Worm (Caenorhabditis elegans) whole organism, L2 larva: ENCODE measurements around the gene daf-19.

Experiments used
- R02D3.7 ChIP-seq: fragments of 150-350 bp; optimal IDR thresholded peaks from 2 replicates; lab custom pipeline; 2014; ENCODE audit warnings: missing biosample characterization, missing genetic modification characterization
- Y55F3AM.14 ChIP-seq: fragments of 200-800 bp; sonication (Bioruptor generic); optimal IDR thresholded peaks from 2 replicates; lab custom pipeline; 2018; ENCODE audit warnings: mild to moderate bottlenecking, missing genetic modification characterization, missing compliant biosample characterization
- ZK546.5 ChIP-seq: sonication (generic microtip); optimal IDR thresholded peaks from 2 replicates; lab custom pipeline; 2017; ENCODE audit warnings: missing biosample characterization, missing genetic modification characterization
- alr-1 ChIP-seq: fragments of 150-350 bp; optimal IDR thresholded peaks from 2 replicates; lab custom pipeline; 2014; ENCODE audit warnings: missing biosample characterization, missing genetic modification characterization
- blmp-1 ChIP-seq: sonication (generic microtip); optimal IDR thresholded peaks from 2 replicates; lab custom pipeline; 2017; ENCODE audit warnings: missing genetic modification characterization, mild to moderate bottlenecking, missing compliant biosample characterization, antibody characterized with exemption, moderate library complexity; ENCODE audit not compliant: insufficient read depth
- ceh-16 ChIP-seq: fragments of 150-350 bp; optimal IDR thresholded peaks from 2 replicates; lab custom pipeline; 2014; ENCODE audit warnings: missing biosample characterization, missing genetic modification characterization
- dmd-4 ChIP-seq: sonication (generic microtip); optimal IDR thresholded peaks from 2 replicates; lab custom pipeline; 2017; ENCODE audit warnings: missing biosample characterization, missing genetic modification characterization
- egl-27 ChIP-seq: sonication (generic microtip); optimal IDR thresholded peaks from 3 replicates; lab custom pipeline; 2017; ENCODE audit warnings: missing biosample characterization, missing genetic modification reagents, missing genetic modification characterization
- elt-3 ChIP-seq: sonication (generic microtip); optimal IDR thresholded peaks from 2 replicates; lab custom pipeline; 2017; ENCODE audit warnings: missing biosample characterization, missing genetic modification characterization
- fos-1 ChIP-seq: fragments of 150-350 bp; optimal IDR thresholded peaks from 2 replicates; lab custom pipeline; 2014; ENCODE audit warnings: missing biosample characterization, missing genetic modification characterization
- gmeb-1 ChIP-seq: fragments of 150-350 bp; optimal IDR thresholded peaks from 2 replicates; lab custom pipeline; 2014; ENCODE audit warnings: missing biosample characterization, missing genetic modification characterization
- lin-11 ChIP-seq: fragments of 150-350 bp; sonication (generic microtip); optimal IDR thresholded peaks from 2 replicates; lab custom pipeline; 2014; ENCODE audit warnings: missing biosample characterization, missing genetic modification characterization, inconsistent platforms, mixed read lengths
- lin-13 ChIP-seq: fragments of 150-350 bp; optimal IDR thresholded peaks from 2 replicates; lab custom pipeline; 2014; ENCODE audit warnings: missing biosample characterization, missing genetic modification reagents, missing genetic modification characterization
- lsy-2 ChIP-seq, 2 experiments: fragments of 150-350 bp in 1 of 2; sonication (generic microtip) in 1 of 2; optimal IDR thresholded peaks; 2 replicates each; lab custom pipeline; 2014 to 2017; ENCODE audit warnings: missing biosample characterization in 2 of 2, missing genetic modification characterization in 2 of 2
- mab-5 ChIP-seq: fragments of 150-350 bp; optimal IDR thresholded peaks from 2 replicates; lab custom pipeline; 2014; ENCODE audit warnings: missing biosample characterization, missing genetic modification characterization
- mbf-1 ChIP-seq: sonication (generic microtip); optimal IDR thresholded peaks from 2 replicates; lab custom pipeline; 2017; ENCODE audit warnings: missing biosample characterization, missing genetic modification characterization
- mdl-1 ChIP-seq, 2 experiments: fragments of 150-350 bp in 1 of 2; sonication (generic microtip) in 1 of 2; optimal IDR thresholded peaks; 2 replicates each; lab custom pipeline; 2017; ENCODE audit warnings: missing biosample characterization in 2 of 2, missing genetic modification characterization in 2 of 2
- nhr-11 ChIP-seq: fragments of 150-350 bp; optimal IDR thresholded peaks from 2 replicates; lab custom pipeline; 2014; ENCODE audit warnings: missing biosample characterization, missing genetic modification characterization
- nhr-12 ChIP-seq: fragments of 150-350 bp; optimal IDR thresholded peaks from 2 replicates; lab custom pipeline; 2014; ENCODE audit warnings: missing biosample characterization, missing genetic modification characterization
- nhr-21 ChIP-seq: fragments of 150-350 bp; optimal IDR thresholded peaks from 2 replicates; lab custom pipeline; 2014; ENCODE audit warnings: missing biosample characterization, missing genetic modification characterization
- nhr-23 ChIP-seq: fragments of 150-350 bp; optimal IDR thresholded peaks from 2 replicates; lab custom pipeline; 2014; ENCODE audit warnings: missing biosample characterization, missing genetic modification reagents, missing genetic modification characterization
- nhr-237 ChIP-seq: fragments of 150-350 bp; optimal IDR thresholded peaks from 2 replicates; lab custom pipeline; 2014; ENCODE audit warnings: missing biosample characterization, missing genetic modification characterization
- nhr-25 ChIP-seq: fragments of 150-350 bp; sonication (generic microtip); optimal IDR thresholded peaks from 3 replicates; lab custom pipeline; 2014; ENCODE audit warnings: missing biosample characterization, missing genetic modification characterization
- peb-1 ChIP-seq: fragments of 150-350 bp; optimal IDR thresholded peaks from 2 replicates; lab custom pipeline; 2014; ENCODE audit warnings: missing biosample characterization, missing genetic modification characterization
- sem-4 ChIP-seq: fragments of 150-350 bp; optimal IDR thresholded peaks from 2 replicates; lab custom pipeline; 2014; ENCODE audit warnings: missing biosample characterization, missing genetic modification reagents, missing genetic modification characterization
- skn-1 ChIP-seq: sonication (generic microtip); optimal IDR thresholded peaks from 2 replicates; lab custom pipeline; 2017; ENCODE audit warnings: missing biosample characterization, missing genetic modification characterization
- sma-9 ChIP-seq, 2 experiments: fragments of 150-350 bp in 1 of 2; sonication (generic microtip) in 1 of 2; optimal IDR thresholded peaks; 2 replicates each; lab custom pipeline; 2014 to 2016; ENCODE audit warnings: missing genetic modification characterization in 2 of 2, mild to moderate bottlenecking in 1 of 2, missing biosample characterization in 1 of 2, missing compliant biosample characterization in 1 of 2, missing genetic modification reagents in 1 of 2, moderate library complexity in 1 of 2
- snpc-4 ChIP-seq: fragments of 150-350 bp; optimal IDR thresholded peaks from 2 replicates; lab custom pipeline; 2014; ENCODE audit warnings: missing biosample characterization, missing genetic modification characterization
- unc-39 ChIP-seq: fragments of 150-350 bp; optimal IDR thresholded peaks from 2 replicates; lab custom pipeline; 2014; ENCODE audit warnings: missing biosample characterization, missing genetic modification characterization
- unc-55 ChIP-seq: fragments of 150-350 bp; sonication (generic microtip); optimal IDR thresholded peaks from 3 replicates; lab custom pipeline; 2014; ENCODE audit warnings: missing biosample characterization, missing genetic modification reagents, missing genetic modification characterization
- zag-1 ChIP-seq: fragments of 150-350 bp; optimal IDR thresholded peaks from 2 replicates; lab custom pipeline; 2014; ENCODE audit warnings: missing biosample characterization, missing genetic modification characterization
- ztf-1 ChIP-seq: fragments of 200-800 bp; sonication (Bioruptor generic); conservative IDR thresholded peaks from 2 replicates; pipeline ENCODE4 v1.3.6; 2022; ENCODE audit warnings: missing genetic modification characterization, missing compliant biosample characterization
- ztf-11 ChIP-seq: sonication (generic microtip); optimal IDR thresholded peaks from 2 replicates; lab custom pipeline; 2017; ENCODE audit warnings: missing biosample characterization, missing genetic modification characterization
- ztf-4 ChIP-seq: fragments of 150-350 bp; optimal IDR thresholded peaks from 2 replicates; lab custom pipeline; 2014; ENCODE audit warnings: missing biosample characterization, missing genetic modification characterization

Gene daf-19

ce11 chrII:10147502-10147901 is 21.6 kb downstream of the daf-19 start:
- TF ChIP-seq lin-13 (no peak), dmd-4 (no peak), blmp-1 (tag; lab: Kevin White, UChicago) (no peak), ceh-16 (tag; lab: Kevin White, UChicago) (no peak), nhr-237 (no peak), nhr-21 (tag; lab: Kevin White, UChicago) (no peak), egl-27 (no peak), ztf-4 (tag; lab: Kevin White, UChicago) (no peak), nhr-25 (tag; lab: Kevin White, UChicago) (no peak), sma-9 (GFP tag; optimal IDR thresholded peaks at IDR 0.05; lab: Kevin White, UChicago) (no peak), sma-9 (tag; optimal IDR thresholded peaks at IDR 0.05; lab: Kevin White, UChicago) (no peak), zag-1 (tag; lab: Kevin White, UChicago) (no peak), ztf-1 (GFP tag; lab: Robert Waterston, UW) (no peak), unc-55 (GFP tag; lab: Kevin White, UChicago) (no peak), ztf-11 (tag; lab: Kevin White, UChicago) (no peak), lin-11 (tag; lab: Kevin White, UChicago) (no peak), nhr-23 (tag; lab: Kevin White, UChicago) (no peak), fos-1 (no peak), ZK546.5 (tag; lab: Kevin White, UChicago) (no peak), alr-1 (tag; lab: Kevin White, UChicago) (no peak)

ce11 chrII:10146488-10146887 is 22.7 kb downstream of the daf-19 start, which contains the start of gene pax-3:
TSS of gene pax-3 (plus strand) at chrII:10146570.
- TF ChIP-seq R02D3.7 (tag; lab: Kevin White, UChicago) (no peak), mbf-1 (no peak), skn-1 (tag; lab: Kevin White, UChicago) (no peak), nhr-12 (tag; lab: Kevin White, UChicago) (no peak), sem-4 (no peak)

ce11 chrII:10144092-10144491 is 25.1 kb downstream of the daf-19 start, which contains the start of gene F27E5.3:
TSS of gene F27E5.3 (minus strand) at chrII:10144192.
- no peak for TF ChIP-seq elt-3 (tag; lab: Kevin White, UChicago)
- TF ChIP-seq mbf-1: no peak
- no peak for TF ChIP-seq mab-5 (tag; lab: Kevin White, UChicago)

ce11 chrII:10139177-10139640 is 29.9 kb downstream of the daf-19 start, which contains the start of gene asah-2:
TSS of gene asah-2 (plus strand) at chrII:10139590.
- peak; percentile 25 for TF ChIP-seq sma-9 (GFP tag; optimal IDR thresholded peaks at IDR 0.05; lab: Kevin White, UChicago)
- TF ChIP-seq sma-9 (tag; optimal IDR thresholded peaks at IDR 0.05; lab: Kevin White, UChicago): no peak
- TF ChIP-seq nhr-11: no peak
- peak; percentile 88 for TF ChIP-seq fos-1

- TF ChIP-seq nhr-25 (tag; lab: Kevin White, UChicago) (no peak), gmeb-1 (tag; lab: Kevin White, UChicago) (no peak), lsy-2 (tag; optimal IDR thresholded peaks at IDR 0.05; lab: Kevin White, UChicago) (no peak), snpc-4 (tag; lab: Kevin White, UChicago) (no peak), nhr-21 (tag; lab: Kevin White, UChicago) (no peak), nhr-12 (tag; lab: Kevin White, UChicago) (no peak)
These were observed 31.8 kb downstream of the daf-19 start, which contains the start of gene phg-1 for ce11 chrII:10137358-10137757. TSS of gene phg-1 (plus strand) at chrII:10137658.

- TF ChIP-seq unc-39 (no peak), ztf-4 (tag; lab: Kevin White, UChicago) (no peak), peb-1 (tag; lab: Kevin White, UChicago) (no peak), blmp-1 (tag; lab: Kevin White, UChicago) (no peak), Y55F3AM.14 (GFP tag; lab: Kevin White, UChicago) (no peak), nhr-21 (tag; lab: Kevin White, UChicago) (no peak), gmeb-1 (tag; lab: Kevin White, UChicago) (no peak), mdl-1 (tag; optimal IDR thresholded peaks at IDR 0.05; lab: Kevin White, UChicago) (no peak), sem-4 (no peak), lin-11 (tag; lab: Kevin White, UChicago) (no peak), lsy-2 (tag; optimal IDR thresholded peaks at IDR 0.05; lab: Kevin White, UChicago) (no peak)
These were observed 32.4 kb downstream of the daf-19 start for ce11 chrII:10136771-10137170.
